Worm (Caenorhabditis elegans) whole organism, early embryonic: Measurements from ENCODE around the gene ubc-24.

Experiments used
- F13C5.2 ChIP-seq: sonication (generic microtip); optimal IDR thresholded peaks from 2 replicates; lab custom pipeline; 2017; ENCODE audit warnings: mild to moderate bottlenecking, missing genetic modification characterization, inconsistent platforms, missing compliant biosample characterization
- aly-1 ChIP-seq: sonication (generic microtip); optimal IDR thresholded peaks from 2 replicates; lab custom pipeline; 2016; ENCODE audit warnings: missing genetic modification characterization, missing compliant biosample characterization
- ama-1 ChIP-seq: fragments of 150-350 bp; optimal IDR thresholded peaks from 2 replicates; lab custom pipeline; 2014
- ceh-13 ChIP-seq: fragments of 200-800 bp; sonication (Bioruptor generic); optimal IDR thresholded peaks from 2 replicates; lab custom pipeline; 2018; ENCODE audit warnings: mild to moderate bottlenecking, missing genetic modification characterization, missing compliant biosample characterization
- ceh-36 ChIP-seq: sonication (generic microtip); optimal IDR thresholded peaks from 2 replicates; lab custom pipeline; 2016; ENCODE audit warnings: missing genetic modification characterization, inconsistent platforms, missing compliant biosample characterization
- flt-1 ChIP-seq: fragments of 200-800 bp; sonication (Bioruptor generic); IDR thresholded peaks from 2 replicates; pipeline ENCODE4 v1.3.6; 2022; ENCODE audit warnings: missing genetic modification characterization, missing compliant biosample characterization
- hmbx-1 ChIP-seq: sonication (generic microtip); optimal IDR thresholded peaks from 2 replicates; lab custom pipeline; 2016; ENCODE audit warnings: mild to moderate bottlenecking, missing genetic modification characterization, missing compliant biosample characterization
- hmg-4 ChIP-seq: fragments of 200-800 bp; sonication (Bioruptor generic); optimal IDR thresholded peaks from 2 replicates; lab custom pipeline; 2018; ENCODE audit warnings: mild to moderate bottlenecking, missing genetic modification characterization, missing compliant biosample characterization
- sea-1 ChIP-seq: fragments of 200-800 bp; sonication (Bioruptor generic); conservative IDR thresholded peaks from 2 replicates; pipeline ENCODE4 v1.3.6; 2022; ENCODE audit warnings: missing genetic modification characterization, missing compliant biosample characterization
- tbx-37 ChIP-seq: fragments of 200-800 bp; sonication (Bioruptor generic); conservative IDR thresholded peaks from 2 replicates; pipeline ENCODE4 v1.3.6; 2022; ENCODE audit warnings: missing genetic modification reagents, missing genetic modification characterization, missing compliant biosample characterization
- tra-4 ChIP-seq: sonication (generic microtip); optimal IDR thresholded peaks from 2 replicates; lab custom pipeline; 2017; ENCODE audit warnings: missing genetic modification characterization, missing compliant biosample characterization

- TF ChIP-seq hmg-4 (GFP tag; lab: Kevin White, UChicago) (no peak), tbx-37 (no peak), ama-1 (no peak), hmbx-1 (no peak), F13C5.2 (tag; lab: Kevin White, UChicago) (no peak), ceh-13 (GFP tag; lab: Kevin White, UChicago) (no peak), flt-1 (GFP tag; lab: Robert Waterston, UW) (no peak), tra-4 (tag; lab: Kevin White, UChicago) (no peak), aly-1 (no peak), sea-1 (GFP tag; lab: Robert Waterston, UW) (no peak), ceh-36 (tag; lab: Kevin White, UChicago) (no peak)
Observed at ce11 chrII:8380188-8380587, 25.2 kb upstream of the ubc-24 start.
